Fruit fly (Drosophila melanogaster) whole organism, embryonic: ENCODE data around the gene CG2962.

Source experiments
- Aef1 ChIP-seq: fragments of 200-800 bp; sonication (Bioruptor generic); IDR thresholded peaks from 3 replicates; pipeline ENCODE4 v1.3.6; 2022; ENCODE audit warnings: missing biosample characterization, missing genetic modification characterization
- Atf-2 ChIP-seq: fragments of 200-800 bp; sonication (Bioruptor generic); optimal IDR thresholded peaks from 2 replicates; lab custom pipeline; 2016; ENCODE audit warnings: missing biosample characterization, missing genetic modification characterization
- B-H1 ChIP-seq: fragments of 200-800 bp; sonication (Bioruptor generic); IDR thresholded peaks from 3 replicates; pipeline ENCODE4 v1.3.6; 2022; ENCODE audit warnings: missing biosample characterization, missing genetic modification characterization
- Bgb ChIP-seq: fragments of 200-800 bp; sonication (Bioruptor generic); IDR thresholded peaks from 2 replicates; pipeline ENCODE4 v1.3.6; 2022; ENCODE audit warnings: missing biosample characterization, missing genetic modification characterization; ENCODE audit not compliant: partially characterized antibody
- CG10147 ChIP-seq: fragments of 200-800 bp; sonication (Bioruptor generic); optimal IDR thresholded peaks from 2 replicates; lab custom pipeline; 2019; ENCODE audit warnings: missing biosample characterization, mild to moderate bottlenecking, missing genetic modification characterization, moderate library complexity
- CG10209 ChIP-seq: fragments of 200-800 bp; sonication (Bioruptor generic); optimal IDR thresholded peaks from 3 replicates; lab custom pipeline; 2017; ENCODE audit warnings: missing biosample characterization, mild to moderate bottlenecking, missing genetic modification characterization, missing genetic modification reagents
- CG10267 ChIP-seq: fragments of 200-800 bp; sonication (Bioruptor generic); optimal IDR thresholded peaks from 2 replicates; lab custom pipeline; 2018; ENCODE audit warnings: missing biosample characterization, mild to moderate bottlenecking, missing genetic modification characterization, moderate library complexity
- CG10431 ChIP-seq: fragments of 200-800 bp; sonication (Bioruptor generic); optimal IDR thresholded peaks from 3 replicates; lab custom pipeline; 2018; ENCODE audit warnings: missing biosample characterization, mild to moderate bottlenecking, missing genetic modification characterization
- CG10543 ChIP-seq: fragments of 200-800 bp; sonication (Bioruptor generic); optimal IDR thresholded peaks from 3 replicates; lab custom pipeline; 2017; ENCODE audit warnings: missing biosample characterization, mild to moderate bottlenecking, missing genetic modification characterization, moderate library complexity
- CG10654 ChIP-seq: fragments of 200-800 bp; sonication (Bioruptor generic); optimal IDR thresholded peaks from 2 replicates; lab custom pipeline; 2016; ENCODE audit warnings: missing biosample characterization, missing genetic modification characterization
- CG11695 ChIP-seq: fragments of 200-800 bp; sonication (Bioruptor generic); IDR thresholded peaks from 3 replicates; pipeline ENCODE4 v1.3.6; 2022; ENCODE audit warnings: missing biosample characterization, missing genetic modification characterization
- CG11723 ChIP-seq: fragments of 200-800 bp; sonication (Bioruptor generic); optimal IDR thresholded peaks from 2 replicates; lab custom pipeline; 2017; ENCODE audit warnings: missing biosample characterization, mild to moderate bottlenecking, missing genetic modification characterization
- CG12071 ChIP-seq: fragments of 200-800 bp; sonication (Bioruptor generic); optimal IDR thresholded peaks from 3 replicates; lab custom pipeline; 2018; ENCODE audit warnings: missing biosample characterization, mild to moderate bottlenecking, missing genetic modification characterization
- CG12104 ChIP-seq: fragments of 200-800 bp; sonication (Bioruptor generic); optimal IDR thresholded peaks from 3 replicates; lab custom pipeline; 2016; ENCODE audit warnings: missing biosample characterization, missing genetic modification characterization
- CG13287 ChIP-seq: fragments of 200-800 bp; sonication (Bioruptor generic); IDR thresholded peaks from 2 replicates; pipeline ENCODE4 v1.3.6; 2022; ENCODE audit warnings: missing biosample characterization, missing genetic modification characterization; ENCODE audit not compliant: partially characterized antibody
- CG15269 ChIP-seq: fragments of 200-800 bp; sonication (Bioruptor generic); optimal IDR thresholded peaks from 2 replicates; lab custom pipeline; 2018; ENCODE audit warnings: missing biosample characterization, mild to moderate bottlenecking, missing genetic modification characterization, moderate library complexity
- CG16813 ChIP-seq: fragments of 200-800 bp; sonication (Bioruptor generic); IDR thresholded peaks from 3 replicates; pipeline ENCODE4 v1.3.6; 2022; ENCODE audit warnings: missing biosample characterization, missing genetic modification characterization; ENCODE audit not compliant: partially characterized antibody
- CG17361 ChIP-seq: fragments of 200-800 bp; sonication (Bioruptor generic); IDR thresholded peaks from 3 replicates; pipeline ENCODE4 v1.3.6; 2022; ENCODE audit warnings: missing biosample characterization, missing genetic modification characterization
- CG18619 ChIP-seq: fragments of 200-800 bp; sonication (Bioruptor generic); optimal IDR thresholded peaks from 3 replicates; lab custom pipeline; 2017; ENCODE audit warnings: missing biosample characterization, mild to moderate bottlenecking, missing genetic modification characterization
- CG2120 ChIP-seq: fragments of 200-800 bp; sonication (Bioruptor generic); optimal IDR thresholded peaks from 3 replicates; lab custom pipeline; 2016; ENCODE audit warnings: missing biosample characterization, missing genetic modification characterization
- CG2678 ChIP-seq: fragments of 200-800 bp; sonication (Bioruptor generic); optimal IDR thresholded peaks from 3 replicates; lab custom pipeline; 2019; ENCODE audit warnings: missing biosample characterization, mild to moderate bottlenecking, missing genetic modification characterization, moderate library complexity
- CG32532 ChIP-seq: fragments of 200-800 bp; sonication (Bioruptor generic); IDR thresholded peaks from 2 replicates; pipeline ENCODE4 v1.3.6; 2022; ENCODE audit warnings: missing biosample characterization, missing genetic modification characterization
- CG32767 ChIP-seq: fragments of 200-800 bp; sonication (Bioruptor generic); IDR thresholded peaks from 2 replicates; pipeline ENCODE4 v1.3.6; 2022; ENCODE audit warnings: missing biosample characterization, missing genetic modification characterization
- CG4707 ChIP-seq: fragments of 200-800 bp; sonication (Bioruptor generic); optimal IDR thresholded peaks from 2 replicates; lab custom pipeline; 2018; ENCODE audit warnings: missing biosample characterization, mild to moderate bottlenecking, missing genetic modification characterization, moderate library complexity
- CG7839 ChIP-seq: fragments of 200-800 bp; sonication (Bioruptor generic); optimal IDR thresholded peaks from 3 replicates; lab custom pipeline; 2018; ENCODE audit warnings: missing biosample characterization, mild to moderate bottlenecking, missing genetic modification characterization, moderate library complexity
- CG8765 ChIP-seq: fragments of 200-800 bp; sonication (Bioruptor generic); IDR thresholded peaks from 2 replicates; pipeline ENCODE4 v1.3.6; 2022; ENCODE audit warnings: missing biosample characterization, missing genetic modification characterization
- Camta ChIP-seq: fragments of 200-800 bp; sonication (Bioruptor generic); optimal IDR thresholded peaks from 2 replicates; lab custom pipeline; 2016; ENCODE audit warnings: missing biosample characterization, missing genetic modification characterization
- Doc3 ChIP-seq: fragments of 200-800 bp; sonication (Bioruptor generic); IDR thresholded peaks from 3 replicates; pipeline ENCODE4 v1.3.6; 2022; ENCODE audit warnings: missing biosample characterization, missing genetic modification characterization; ENCODE audit not compliant: partially characterized antibody
- E2f2 ChIP-seq: fragments of 200-800 bp; sonication (Bioruptor generic); IDR thresholded peaks from 2 replicates; pipeline ENCODE4 v1.3.6; 2022; ENCODE audit warnings: missing biosample characterization, missing genetic modification characterization
- H15 ChIP-seq: fragments of 200-800 bp; sonication (Bioruptor generic); IDR thresholded peaks from 3 replicates; pipeline ENCODE4 v1.3.6; 2022; ENCODE audit warnings: missing biosample characterization, missing genetic modification characterization
- Sox100B ChIP-seq: fragments of 200-800 bp; sonication (Bioruptor generic); optimal IDR thresholded peaks from 3 replicates; lab custom pipeline; 2018; ENCODE audit warnings: missing biosample characterization, mild to moderate bottlenecking, missing genetic modification characterization
- Sry-β ChIP-seq: fragments of 200-800 bp; sonication (Bioruptor generic); optimal IDR thresholded peaks from 2 replicates; lab custom pipeline; 2018; ENCODE audit warnings: missing biosample characterization, mild to moderate bottlenecking, missing genetic modification characterization, moderate library complexity
- Ssrp ChIP-seq: fragments of 200-800 bp; sonication (Bioruptor generic); optimal IDR thresholded peaks from 2 replicates; lab custom pipeline; 2018; ENCODE audit warnings: missing biosample characterization, mild to moderate bottlenecking, missing genetic modification characterization, moderate library complexity
- Stat92E ChIP-seq, 3 experiments: fragments of >200 bp in 2 of 3; fragments of 200-800 bp in 1 of 3; sonication (Bioruptor generic) in 1 of 3; optimal IDR thresholded peaks; 2 replicates each; lab custom pipeline; 2017 to 2019; ENCODE audit warnings: missing biosample characterization in 3 of 3, missing genetic modification characterization in 3 of 3, mild to moderate bottlenecking in 1 of 3, moderate library complexity in 1 of 3
- amos ChIP-seq: fragments of 200-800 bp; sonication (Bioruptor generic); IDR thresholded peaks from 2 replicates; pipeline ENCODE4 v1.3.6; 2022; ENCODE audit warnings: missing biosample characterization, missing genetic modification characterization; ENCODE audit not compliant: partially characterized antibody
- bcd ChIP-seq: fragments of 200-800 bp; sonication (Bioruptor generic); optimal IDR thresholded peaks from 2 replicates; lab custom pipeline; 2017; ENCODE audit warnings: missing biosample characterization, mild to moderate bottlenecking, missing genetic modification characterization
- corto ChIP-seq: fragments of 200-800 bp; sonication (Bioruptor generic); optimal IDR thresholded peaks from 2 replicates; lab custom pipeline; 2016; ENCODE audit warnings: missing biosample characterization, mild to moderate bottlenecking, missing genetic modification characterization, moderate library complexity
- h ChIP-seq: fragments of >200 bp; optimal IDR thresholded peaks from 2 replicates; lab custom pipeline; 2017
- hb ChIP-seq: fragments of 200-800 bp; sonication (Bioruptor generic); IDR thresholded peaks from 3 replicates; pipeline ENCODE4 v1.3.6; 2022; ENCODE audit warnings: missing biosample characterization, missing genetic modification characterization; ENCODE audit not compliant: partially characterized antibody
- ind ChIP-seq: fragments of 200-800 bp; sonication (Bioruptor generic); optimal IDR thresholded peaks from 3 replicates; lab custom pipeline; 2016; ENCODE audit warnings: missing biosample characterization, missing genetic modification characterization
- insv ChIP-seq, 2 experiments: fragments of 200-800 bp; sonication (Bioruptor generic); optimal IDR thresholded peaks; 3 replicates each; lab custom pipeline; 2016 to 2018; ENCODE audit warnings: missing biosample characterization in 2 of 2, missing genetic modification characterization in 2 of 2
- kah ChIP-seq: fragments of 200-800 bp; sonication (Bioruptor generic); optimal IDR thresholded peaks from 2 replicates; lab custom pipeline; 2018; ENCODE audit warnings: missing biosample characterization, mild to moderate bottlenecking, missing genetic modification characterization
- onecut ChIP-seq: fragments of 200-800 bp; sonication (Bioruptor generic); IDR thresholded peaks from 2 replicates; pipeline ENCODE4 v1.3.6; 2022; ENCODE audit warnings: missing biosample characterization, missing genetic modification characterization
- otp ChIP-seq: fragments of 200-800 bp; sonication (Bioruptor generic); IDR thresholded peaks from 3 replicates; pipeline ENCODE4, ENCODE4 v1.3.6; 2022; ENCODE audit warnings: missing biosample characterization, missing genetic modification characterization
- peb ChIP-seq: fragments of 200-800 bp; sonication (Bioruptor generic); IDR thresholded peaks from 2 replicates; pipeline ENCODE4 v1.3.6; 2022; ENCODE audit warnings: missing biosample characterization, missing genetic modification characterization
- sqz ChIP-seq: fragments of 200-800 bp; sonication (Bioruptor generic); optimal IDR thresholded peaks from 3 replicates; lab custom pipeline; 2018; ENCODE audit warnings: missing biosample characterization, mild to moderate bottlenecking, missing genetic modification characterization
- sug ChIP-seq: fragments of 200-800 bp; optimal IDR thresholded peaks from 2 replicates; lab custom pipeline; 2019; ENCODE audit warnings: missing biosample characterization, mild to moderate bottlenecking, missing genetic modification characterization, moderate library complexity
- tap ChIP-seq: fragments of 200-800 bp; optimal IDR thresholded peaks from 3 replicates; lab custom pipeline; 2019; ENCODE audit warnings: missing biosample characterization, mild to moderate bottlenecking, missing genetic modification characterization, moderate library complexity
- tgo ChIP-seq: fragments of 200-800 bp; sonication (Bioruptor generic); IDR thresholded peaks from 3 replicates; pipeline ENCODE4 v1.3.6; 2022; ENCODE audit warnings: missing biosample characterization, missing genetic modification characterization
- unc-4 ChIP-seq: fragments of 200-800 bp; sonication (Bioruptor generic); IDR thresholded peaks from 2 replicates; pipeline ENCODE4 v1.3.6; 2022; ENCODE audit warnings: missing biosample characterization, missing genetic modification characterization; ENCODE audit not compliant: partially characterized antibody

The CG2962 gene

dm6 chrX:10232497-10232896 is 16.1 kb upstream of the CG2962 start (continued):
- TF ChIP-seq amos (GFP tag; lab: Robert Waterston, UW): no peak
- TF ChIP-seq Ssrp (tag; lab: Kevin White, UChicago): peak; percentile 80
- TF ChIP-seq CG16813 (GFP tag; lab: Robert Waterston, UW): no peak
- no peak for TF ChIP-seq CG10431
- peak; percentile 82 for TF ChIP-seq tap (tag; lab: Kevin White, UChicago)
- no peak for TF ChIP-seq hb (GFP tag; lab: Robert Waterston, UW)
- peak; percentile 49 for TF ChIP-seq CG12071 (GFP tag; lab: Kevin White, UChicago)
- TF ChIP-seq CG7839: peak; percentile 80
- TF ChIP-seq CG2678 (tag; lab: Kevin White, UChicago): peak; percentile 87
- peak; percentile 73 for TF ChIP-seq CG32767 (GFP tag; lab: Robert Waterston, UW)
- TF ChIP-seq corto: no peak
- TF ChIP-seq peb (GFP tag; lab: Robert Waterston, UW): peak; percentile 50
- TF ChIP-seq bcd (GFP tag; lab: Kevin White, UChicago): peak; percentile 67
- TF ChIP-seq ind: peak; percentile 64
- peak; percentile 60 for TF ChIP-seq CG4707 (GFP tag; lab: Kevin White, UChicago)
- TF ChIP-seq Sry-β: no peak
- TF ChIP-seq CG10654 (GFP tag; lab: Kevin White, UChicago): peak; percentile 10
- TF ChIP-seq B-H1 (GFP tag; lab: Robert Waterston, UW): peak; percentile 53
- TF ChIP-seq tgo (GFP tag; lab: Robert Waterston, UW): peak; percentile 62; the same call in 2 of the 3 replicates
- peak; percentile 62; the same call in 1 of the 2 replicates for TF ChIP-seq CG32532 (GFP tag; lab: Robert Waterston, UW)
- peak; percentile 77 for TF ChIP-seq CG2120 (GFP tag; lab: Kevin White, UChicago)
- 0 out of 3 replicates have a peak, but pooled peaks have one; percentile 48 for TF ChIP-seq H15 (GFP tag; lab: Robert Waterston, UW)
- no peak for TF ChIP-seq Stat92E (GFP tag; optimal IDR thresholded peaks at IDR 0.05; lab: Kevin White, UChicago)
- peak; percentile 84 for TF ChIP-seq CG17361 (GFP tag; lab: Robert Waterston, UW)
- peak; percentile 39 for TF ChIP-seq Camta
- peak in 1 of 2 experiments; percentile 1 for TF ChIP-seq insv (GFP tag; optimal IDR thresholded peaks at IDR 0.05; lab: Kevin White, UChicago)
- TF ChIP-seq Sox100B (GFP tag; lab: Kevin White, UChicago): peak; percentile 80
- TF ChIP-seq kah: peak; percentile 47
- TF ChIP-seq sug: peak; percentile 43
- TF ChIP-seq CG18619 (GFP tag; lab: Kevin White, UChicago): peak; percentile 78
- TF ChIP-seq Doc3 (GFP tag; lab: Robert Waterston, UW): no peak
- peak; percentile 61 for TF ChIP-seq sqz (GFP tag; lab: Kevin White, UChicago)
- peak; percentile 32 for TF ChIP-seq CG12104 (GFP tag; lab: Kevin White, UChicago)
- peak; percentile 84 for TF ChIP-seq CG10147
- peak; percentile 73 for TF ChIP-seq CG11695
- TF ChIP-seq CG15269: peak; percentile 92
- TF ChIP-seq Bgb (GFP tag; lab: Robert Waterston, UW): no peak
- peak; percentile 10; the same call in 1 of the 2 replicates for TF ChIP-seq onecut
- TF ChIP-seq unc-4 (GFP tag; lab: Robert Waterston, UW): no peak
- TF ChIP-seq h (lab: Kevin White, UChicago): no peak
- TF ChIP-seq E2f2: peak; percentile 33; the same call in 1 of the 2 replicates
- TF ChIP-seq CG10209 (GFP tag; lab: Kevin White, UChicago): peak; percentile 54
- TF ChIP-seq otp (GFP tag; lab: Robert Waterston, UW): 0 out of 3 replicates have a peak, but pooled peaks have one; percentile 32
- TF ChIP-seq CG11723 (GFP tag; lab: Kevin White, UChicago): peak; percentile 70
- TF ChIP-seq CG8765 (GFP tag; lab: Robert Waterston, UW): no peak
- peak; percentile 45 for TF ChIP-seq CG10543 (GFP tag; lab: Kevin White, UChicago)
- no peak for TF ChIP-seq CG13287
- peak; percentile 58 for TF ChIP-seq CG10267 (tag; lab: Kevin White, UChicago)
- TF ChIP-seq Atf-2 (GFP tag; lab: Kevin White, UChicago): peak; percentile 44
- peak; percentile 45; the same call in 2 of the 3 replicates for TF ChIP-seq Aef1 (GFP tag; lab: Robert Waterston, UW)
